Worm (Caenorhabditis elegans): Measurements from ENCODE around the gene R01H10.4.

The R01H10.4 gene

ce11 chrIII:10244013-10244412 lies 10.6 kb upstream of the R01H10.4 start:
- TF ChIP-seq pha-4 (tag; optimal IDR thresholded peaks at IDR 0.05), result no peak
- TF ChIP-seq eyg-1 (tag; optimal IDR thresholded peaks at IDR 0.05), result no peak
- no peak for TF ChIP-seq tbx-7 (tag; optimal IDR thresholded peaks at IDR 0.05)
- TF ChIP-seq gmeb-2 (tag; optimal IDR thresholded peaks at IDR 0.05), result no peak
- TF ChIP-seq ceh-31 (tag; optimal IDR thresholded peaks at IDR 0.05), result no peak

- TF ChIP-seq unc-55 (GFP tag; optimal IDR thresholded peaks at IDR 0.05) (no peak), fkh-10 (GFP tag; optimal IDR thresholded peaks at IDR 0.05) (no peak), nhr-232 (tag; optimal IDR thresholded peaks at IDR 0.05) (no peak), unc-42 (tag; optimal IDR thresholded peaks at IDR 0.05) (no peak), che-1 (tag; optimal IDR thresholded peaks at IDR 0.05) (no peak), pqm-1 (tag; optimal IDR thresholded peaks at IDR 0.05) (no peak), pha-2 (tag; optimal IDR thresholded peaks at IDR 0.05) (no peak), ceh-14 (tag; optimal IDR thresholded peaks at IDR 0.05) (no peak), eyg-1 (tag; optimal IDR thresholded peaks at IDR 0.05) (no peak), pat-9 (tag; optimal IDR thresholded peaks at IDR 0.05) (no peak), ahr-1 (tag; optimal IDR thresholded peaks at IDR 0.05) (no peak), pha-4 (tag; optimal IDR thresholded peaks at IDR 0.05) (no peak), ceh-34 (tag; optimal IDR thresholded peaks at IDR 0.05) (no peak), unc-3 (GFP tag; conservative IDR thresholded peaks at IDR 0.05) (no peak), unc-3 (tag; optimal IDR thresholded peaks at IDR 0.05) (no peak), hlh-8 (tag; optimal IDR thresholded peaks at IDR 0.05) (peak; percentile 4), nfya-1 (tag; optimal IDR thresholded peaks at IDR 0.05) (no peak), T23F11.4 (GFP tag; optimal IDR thresholded peaks at IDR 0.05) (no peak), fax-1 (tag; optimal IDR thresholded peaks at IDR 0.05) (no peak), ceh-2 (tag; optimal IDR thresholded peaks at IDR 0.05) (peak; percentile 36), tbx-2 (tag; optimal IDR thresholded peaks at IDR 0.05) (peak; percentile 56), zip-5 (tag; optimal IDR thresholded peaks at IDR 0.05) (no peak), ref-2 (tag; optimal IDR thresholded peaks at IDR 0.05) (no peak), gmeb-2 (tag; optimal IDR thresholded peaks at IDR 0.05) (no peak), ceh-18 (tag; optimal IDR thresholded peaks at IDR 0.05) (peak; percentile 76), ztf-16 (tag; optimal IDR thresholded peaks at IDR 0.05) (no peak), ceh-31 (tag; optimal IDR thresholded peaks at IDR 0.05) (peak; percentile 14), rnt-1 (tag; optimal IDR thresholded peaks at IDR 0.05) (peak; percentile 50), unc-86 (tag; optimal IDR thresholded peaks at IDR 0.05) (no peak), madf-2 (tag; optimal IDR thresholded peaks at IDR 0.05) (no peak), C08G9.2 (tag; optimal IDR thresholded peaks at IDR 0.05) (no peak), ceh-48 (tag; optimal IDR thresholded peaks at IDR 0.05) (no peak), F13H6.1 (tag; optimal IDR thresholded peaks at IDR 0.05) (no peak), tbx-7 (tag; optimal IDR thresholded peaks at IDR 0.05) (no peak), ceh-9 (tag; optimal IDR thresholded peaks at IDR 0.05) (no peak), dmd-4 (tag; optimal IDR thresholded peaks at IDR 0.05; ENCODE audit: borderline replicate concordance) (no peak), elt-2 (tag; optimal IDR thresholded peaks at IDR 0.05) (peak; percentile 29), ets-4 (tag; optimal IDR thresholded peaks at IDR 0.05) (peak; percentile 24), mec-3 (tag; optimal IDR thresholded peaks at IDR 0.05; ENCODE audit: borderline replicate concordance) (no peak), ceh-19 (GFP tag; optimal IDR thresholded peaks at IDR 0.05) (no peak), pros-1 (tag; optimal IDR thresholded peaks at IDR 0.05) (no peak)
Observed at ce11 chrIII:10248441-10249137, 6.0 kb upstream of the R01H10.4 start, which contains the start of the genes div-1 and cor-1. div-1 (minus strand) TSS chrIII:10248559. cor-1 (plus strand) TSS chrIII:10249111.
